Fruit fly (Drosophila melanogaster) whole organism, larva: ENCODE results near the gene CG6005.

Experiments used
- noc ChIP-seq: fragments of 200-800 bp; sonication (Bioruptor generic); optimal IDR thresholded peaks from 3 replicates; lab custom pipeline; 2019; ENCODE audit warnings: missing biosample characterization, mild to moderate bottlenecking, missing genetic modification characterization, moderate library complexity

The CG6005 gene

DNA sequence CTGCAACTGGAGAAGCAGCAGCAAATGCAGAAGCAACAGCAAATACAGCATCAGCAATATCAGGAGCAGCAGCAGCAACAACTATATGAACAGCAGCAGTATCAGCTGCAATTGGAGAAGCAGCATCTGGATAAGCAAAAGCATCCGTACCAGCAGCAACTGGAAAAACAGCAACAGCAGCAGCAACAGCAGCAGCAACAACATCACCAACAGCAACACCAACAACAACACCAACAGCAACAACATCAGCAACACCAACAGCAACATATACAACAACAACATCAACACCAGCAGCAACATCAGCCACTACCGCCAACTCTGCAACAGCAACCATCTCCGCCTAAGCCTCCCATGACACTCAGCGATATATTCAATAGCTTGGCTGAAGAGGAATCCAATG is 16.9 kb upstream of the CG6005 start:
- no peak for TF ChIP-seq noc (tag; lab: Kevin White, UChicago)

DNA sequence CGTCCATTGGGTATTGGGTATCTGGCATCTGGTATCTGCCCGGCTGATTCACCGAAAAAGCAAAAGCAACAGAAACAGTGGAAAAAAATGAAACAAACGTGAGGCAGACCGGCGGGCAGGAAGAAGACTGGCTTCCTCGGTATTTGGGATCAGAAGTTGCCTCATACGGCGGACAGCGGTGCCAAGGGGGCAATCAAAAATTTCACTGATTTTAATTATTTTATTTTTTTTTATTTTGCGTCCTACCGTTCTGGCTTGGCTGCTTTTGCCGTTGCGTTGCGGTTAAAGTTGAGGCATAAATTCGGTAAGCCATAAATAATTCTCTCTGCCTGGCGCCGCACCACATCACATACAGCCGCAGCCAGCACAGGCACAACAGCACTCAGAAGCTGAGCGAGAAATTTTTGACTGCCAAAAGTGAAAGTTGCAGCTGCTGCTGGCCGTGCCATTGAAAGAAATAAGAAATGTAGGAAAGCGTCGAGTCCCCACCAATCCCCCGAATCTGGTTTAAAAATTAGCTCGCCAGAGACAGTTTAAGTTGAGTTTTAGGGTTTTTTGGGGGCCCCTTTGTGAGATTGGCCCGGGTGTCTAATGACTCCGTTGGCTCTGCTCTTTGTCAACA is 12.8 kb upstream of the CG6005 start:
- no peak for TF ChIP-seq noc (tag; lab: Kevin White, UChicago)

DNA sequence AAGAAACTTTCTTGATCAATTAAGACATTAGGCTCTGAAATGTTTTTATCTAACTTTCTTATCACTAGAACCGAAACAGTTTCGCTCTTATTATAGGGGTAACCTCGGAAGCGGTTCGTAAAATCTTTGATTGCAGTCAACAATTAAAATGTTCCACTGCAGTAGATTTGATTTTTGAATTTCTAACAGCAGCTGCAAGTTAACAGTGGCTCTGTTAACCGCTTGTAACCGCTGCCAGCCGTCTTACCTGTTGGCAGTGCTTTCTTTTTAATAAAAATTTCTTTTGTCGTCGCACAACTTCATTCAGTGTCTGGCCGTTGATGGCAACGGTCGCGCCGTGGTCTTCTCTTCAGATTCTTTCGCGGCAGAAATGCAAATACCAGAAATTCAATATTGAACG is 9.4 kb upstream of the CG6005 start, which contains the start of gene CG6026:
Gene CG6026 (plus strand): TSS at position 301 of the 400 bp plus-strand sequence.
- TF ChIP-seq noc (tag; lab: Kevin White, UChicago): no peak

DNA sequence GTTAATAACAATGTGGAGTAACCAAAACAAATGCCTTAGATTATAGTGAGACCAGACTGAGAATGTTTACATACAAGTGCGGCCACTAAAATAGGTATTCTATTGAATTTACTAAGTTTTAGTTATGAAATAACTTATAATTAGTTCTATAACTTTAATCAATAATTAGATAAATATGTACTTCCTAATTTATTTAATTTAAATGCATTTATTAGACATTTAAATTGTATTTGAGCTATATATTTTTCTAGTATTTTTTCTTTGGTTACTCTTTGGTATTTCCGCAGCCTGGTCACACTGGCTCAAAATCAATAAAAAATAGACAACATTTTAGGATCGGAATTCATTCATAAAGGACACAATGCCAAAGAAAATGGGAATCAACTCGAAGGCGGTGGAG is 7.4 kb upstream of the CG6005 start, which contains the start of the genes Prp18 and CG6013:
Gene Prp18 (minus strand): TSS at position 62 of the 400 bp plus-strand sequence.
Gene CG6013 (plus strand): TSS at position 294 of the 400 bp plus-strand sequence.
- peak; percentile 58 for TF ChIP-seq noc (tag; lab: Kevin White, UChicago)

DNA sequence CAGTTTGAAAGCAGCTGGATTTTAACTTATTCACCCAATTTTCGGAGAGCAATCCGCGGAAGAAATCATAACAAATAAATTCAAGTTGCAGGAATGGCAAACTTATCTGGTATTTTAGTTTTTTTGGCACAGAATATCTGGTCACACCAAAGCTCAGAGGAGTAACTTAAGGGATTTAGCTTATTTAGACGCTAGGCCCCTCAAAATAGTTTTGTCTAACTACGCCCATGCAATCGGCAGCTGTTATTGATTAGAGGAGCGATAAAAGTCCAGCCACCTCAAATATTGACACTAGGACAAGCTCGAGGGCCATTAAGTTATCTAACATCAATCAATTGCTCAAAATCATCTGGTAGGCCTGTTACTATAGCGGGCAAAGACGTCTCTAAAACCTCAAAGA is 4.9 kb upstream of the CG6005 start, which contains the start of the genes GatA and P5cr:
Gene GatA (minus strand): TSS at position 100 of the 400 bp plus-strand sequence.
Gene P5cr (plus strand): TSS at position 174 of the 400 bp plus-strand sequence.
- TF ChIP-seq noc (tag; lab: Kevin White, UChicago): peak; percentile 78

DNA sequence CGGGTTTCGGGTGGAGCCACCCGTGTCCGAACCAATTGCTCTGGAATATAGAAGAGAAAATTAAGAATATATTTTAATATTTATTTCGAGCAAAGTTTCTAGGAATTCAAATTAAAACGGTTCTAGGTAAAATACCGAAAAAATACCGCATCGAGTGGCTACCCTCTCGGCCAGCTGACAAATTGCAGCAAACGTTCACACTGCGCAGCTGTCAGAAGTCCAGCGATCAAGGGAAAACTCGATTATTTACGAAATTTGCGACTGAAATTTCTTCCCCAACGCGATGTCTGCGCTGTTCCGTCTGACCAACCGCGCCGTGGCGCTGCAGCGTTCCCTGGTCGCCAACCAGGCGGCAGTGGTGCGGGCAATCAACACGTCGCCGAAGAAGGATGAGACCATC is 3.3 kb upstream of the CG6005 start, which contains the start of gene NP15.6:
Gene NP15.6 (plus strand): TSS at position 204 of the 400 bp plus-strand sequence.
- TF ChIP-seq noc (tag; lab: Kevin White, UChicago): no peak

DNA sequence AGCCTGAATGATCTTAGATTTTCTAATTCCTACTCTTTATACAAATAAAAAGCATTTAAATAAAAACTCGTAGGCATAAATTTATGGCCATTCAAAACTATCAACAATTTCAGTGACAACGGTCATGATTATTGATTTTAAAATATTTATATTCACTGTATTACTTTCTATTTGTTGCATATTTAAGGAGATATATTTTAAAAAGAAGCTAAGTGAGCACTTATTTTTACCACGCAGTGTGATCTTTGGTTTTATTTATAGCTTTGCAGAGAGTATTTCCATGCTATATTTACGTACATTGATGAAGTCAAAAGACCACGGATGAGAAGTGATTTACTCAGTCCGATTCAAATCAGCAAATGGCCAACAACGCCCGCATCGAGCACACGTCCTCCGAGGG is 931 bp upstream of the CG6005 start, which contains the start of gene CG14285:
Gene CG14285 (plus strand): TSS at position 339 of the 400 bp plus-strand sequence.
- no peak for TF ChIP-seq noc (tag; lab: Kevin White, UChicago)

DNA sequence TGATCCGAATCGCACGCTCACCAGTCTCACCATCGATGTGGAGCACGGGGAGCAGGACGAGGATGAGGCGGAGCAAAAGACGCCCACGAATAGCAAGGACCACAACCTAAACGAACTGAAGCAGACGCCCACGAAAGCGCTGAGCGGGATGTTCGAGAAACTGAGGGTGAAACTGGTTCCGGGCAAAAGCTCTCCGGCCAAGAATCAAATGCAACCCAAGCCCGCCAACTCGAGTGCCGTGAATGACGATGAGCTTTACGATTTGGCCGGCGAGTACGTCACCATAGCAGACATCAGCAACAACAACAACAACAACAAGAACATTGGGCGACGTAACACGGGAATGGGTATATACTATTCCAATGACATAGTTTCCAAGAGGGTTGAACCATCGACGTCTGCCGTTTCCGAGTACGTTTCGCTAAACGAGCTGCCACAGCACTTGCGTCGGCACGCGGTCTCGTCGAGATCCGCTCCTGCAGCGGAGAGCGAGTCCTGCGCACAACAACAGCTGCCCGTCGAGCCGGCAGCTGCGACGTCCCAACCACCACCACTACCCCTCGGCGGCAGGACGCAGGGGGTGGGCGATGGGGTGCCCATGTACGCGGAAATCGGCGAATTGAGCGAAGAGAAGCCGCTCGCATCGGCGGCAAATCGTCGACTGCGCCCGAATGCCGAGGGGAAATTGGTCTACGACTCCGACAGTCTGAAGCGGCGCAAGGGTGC is 6.3 kb downstream of the CG6005 start:
- no peak for TF ChIP-seq noc (tag; lab: Kevin White, UChicago)

DNA sequence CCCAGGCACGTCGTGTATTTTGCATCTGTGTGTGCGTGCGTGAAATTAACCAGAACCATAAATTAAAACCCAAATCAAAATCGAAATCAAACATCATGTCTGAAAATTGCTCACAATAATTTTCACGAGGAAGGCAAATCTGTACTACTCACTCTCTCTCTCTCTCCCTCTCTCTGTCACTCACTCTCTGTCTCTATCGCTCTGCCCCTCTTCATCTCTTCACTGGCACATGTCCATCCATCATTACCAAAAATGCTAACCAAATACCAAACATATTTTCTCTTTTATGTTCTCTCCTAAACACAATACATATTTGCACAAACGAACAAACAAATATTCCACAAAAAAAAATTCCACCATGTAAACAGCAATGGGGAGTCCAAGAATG is 8.4 kb downstream of the CG6005 start:
- TF ChIP-seq noc (tag; lab: Kevin White, UChicago): no peak

DNA sequence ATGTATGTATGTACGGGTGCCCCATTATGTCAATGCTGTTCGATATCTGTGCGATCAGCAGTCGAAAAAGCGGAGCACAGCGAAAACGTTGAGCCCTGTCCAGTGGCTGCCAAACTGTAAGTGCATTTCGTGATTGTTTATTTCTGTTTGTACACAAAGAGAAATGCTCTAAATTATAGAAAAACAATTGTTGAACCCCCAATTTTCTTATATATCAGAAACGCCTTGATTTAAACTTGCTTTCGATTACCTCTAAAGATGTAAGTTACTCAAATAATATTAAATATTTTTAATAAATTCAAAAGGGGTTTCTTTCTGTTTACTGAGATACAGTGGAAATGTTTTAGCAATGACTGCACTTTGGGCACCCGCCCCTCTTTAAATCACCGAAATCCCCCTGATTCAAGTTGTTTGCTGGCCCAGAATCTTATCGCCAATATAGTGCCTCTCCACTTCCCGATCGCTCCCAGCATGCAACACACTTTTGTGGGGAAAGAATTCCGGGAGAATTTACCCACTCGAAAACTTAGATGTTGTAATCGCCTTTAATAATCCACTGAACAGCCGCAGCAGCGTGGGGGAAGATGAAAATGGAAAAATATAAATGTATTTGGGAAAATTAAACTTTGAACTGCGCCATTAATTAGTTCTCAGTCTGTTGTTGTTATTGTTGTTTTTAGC is 8.9 kb downstream of the CG6005 start:
- no peak for TF ChIP-seq noc (tag; lab: Kevin White, UChicago)

DNA sequence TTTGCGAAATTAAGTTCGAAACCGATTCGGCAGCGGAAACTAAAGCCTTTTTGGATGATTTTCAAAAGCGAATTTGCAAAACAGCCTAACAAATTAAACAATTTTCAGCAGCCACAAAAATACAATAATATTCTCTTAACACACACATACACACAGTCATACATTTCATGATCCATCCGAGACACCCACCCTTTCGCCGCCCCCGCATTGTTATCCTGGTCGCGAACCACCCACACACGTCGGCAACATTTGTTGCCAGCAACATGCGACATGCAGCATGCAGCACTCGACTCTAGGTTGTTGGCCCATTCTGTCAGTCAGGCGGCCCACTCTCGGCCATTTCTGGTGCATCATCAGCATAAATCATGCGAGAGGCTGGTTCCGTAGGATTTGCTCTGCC is 9.8 kb downstream of the CG6005 start:
- TF ChIP-seq noc (tag; lab: Kevin White, UChicago): no peak

DNA sequence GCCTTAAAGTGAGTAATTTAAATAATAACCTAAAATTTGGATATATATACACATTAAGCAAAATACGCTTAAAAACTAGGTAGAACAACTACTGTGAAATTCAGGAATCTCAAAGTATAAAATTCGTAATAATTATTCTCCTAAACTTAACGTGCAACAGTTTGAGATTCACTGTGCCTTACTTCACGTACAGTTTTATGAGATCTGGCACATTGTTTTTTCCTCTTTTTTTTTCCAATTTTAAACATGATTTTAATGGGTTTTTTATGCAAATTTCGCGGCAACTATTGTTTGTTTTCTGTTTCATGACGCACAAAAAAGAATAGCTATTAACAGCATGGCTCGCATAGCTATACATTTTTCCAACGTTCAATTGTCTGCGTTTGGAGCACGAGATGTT is 11.9 kb downstream of the CG6005 start:
- TF ChIP-seq noc (tag; lab: Kevin White, UChicago): no peak

DNA sequence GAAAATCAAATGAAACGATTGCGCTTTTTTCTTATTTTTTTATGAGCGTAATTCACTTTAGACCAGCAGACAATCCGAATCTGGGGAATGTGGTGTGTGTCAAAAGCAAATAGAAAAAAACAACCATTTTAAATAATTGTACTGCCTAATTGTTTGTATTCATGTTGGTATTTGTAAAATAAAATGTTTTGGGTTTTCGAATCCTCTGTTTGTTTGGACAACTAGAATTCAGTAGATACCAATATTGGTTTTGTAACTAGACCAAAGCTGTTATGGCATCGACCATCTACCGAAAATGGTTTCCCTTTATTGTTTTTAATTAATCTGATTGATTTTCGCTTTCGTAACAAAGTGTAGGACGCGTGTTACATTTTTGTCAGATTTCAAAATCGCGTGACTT is 12.9 kb downstream of the CG6005 start:
- no peak for TF ChIP-seq noc (tag; lab: Kevin White, UChicago)

DNA sequence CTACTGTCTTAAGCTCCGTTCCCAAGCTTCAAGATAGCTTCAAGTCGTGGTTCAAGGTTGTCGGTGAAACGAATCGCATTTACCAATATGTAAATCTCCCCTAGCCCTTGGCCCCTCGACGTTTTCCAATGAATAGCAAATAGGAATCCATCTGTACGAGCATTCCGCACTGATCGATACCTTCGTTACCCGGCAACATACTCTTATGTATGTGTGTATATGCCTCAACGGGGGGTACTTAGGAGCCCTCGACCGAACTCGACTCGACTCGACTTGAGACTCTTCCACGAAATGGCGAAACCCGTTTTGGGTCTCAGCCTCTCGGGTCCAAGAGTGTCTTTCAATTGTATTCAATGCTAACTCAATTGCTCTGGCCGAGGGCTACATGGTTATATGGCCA is 22.1 kb downstream of the CG6005 start:
- TF ChIP-seq noc (tag; lab: Kevin White, UChicago): no peak

DNA sequence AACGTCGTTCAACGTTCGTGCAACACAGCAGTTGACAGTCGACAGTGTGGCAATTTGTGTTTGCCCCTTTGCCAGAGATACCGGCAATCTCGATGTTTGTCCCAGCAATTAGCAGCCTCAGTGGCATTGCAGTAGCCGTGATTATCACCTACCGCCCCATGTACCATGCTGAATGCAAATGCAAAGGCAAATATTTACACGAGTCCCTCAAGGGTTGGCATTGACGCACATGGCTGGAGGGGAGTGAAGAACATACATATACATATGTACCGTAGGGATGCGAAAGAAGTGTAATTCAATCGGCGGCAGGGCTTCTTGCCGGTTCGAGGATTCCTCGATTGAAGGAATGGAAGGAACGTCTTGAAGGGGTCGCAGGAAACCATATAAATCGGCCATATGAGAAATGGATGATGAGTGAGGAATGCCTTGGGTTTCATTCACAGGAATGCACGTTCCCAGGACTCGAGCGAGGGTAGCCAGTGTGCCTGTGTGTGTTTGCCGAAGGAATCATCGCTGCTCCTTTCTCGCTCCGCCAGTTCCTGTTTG is 23.9 kb downstream of the CG6005 start:
- no peak for TF ChIP-seq noc (tag; lab: Kevin White, UChicago)

DNA sequence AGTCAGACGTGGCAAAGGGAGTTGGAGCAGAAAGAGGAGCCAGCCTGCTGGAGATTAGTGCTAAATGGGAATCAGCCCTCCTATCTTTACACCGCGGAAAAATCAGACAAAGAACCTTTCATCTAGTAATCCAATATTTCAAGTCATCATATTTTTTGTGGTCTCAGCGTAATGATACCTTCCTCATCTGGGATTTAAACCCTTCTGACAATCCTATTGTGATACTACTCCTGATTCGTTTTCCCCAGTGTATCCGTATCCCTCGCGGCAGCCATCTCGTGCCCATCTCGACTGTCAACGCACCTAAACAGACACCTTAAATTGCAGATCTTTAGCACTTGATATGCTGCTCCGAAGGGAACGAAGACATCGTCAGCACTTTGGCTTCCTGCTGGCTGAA is 25.5 kb downstream of the CG6005 start:
- TF ChIP-seq noc (tag; lab: Kevin White, UChicago): no peak
